ENCODE assay signal across 1 fruit fly cellular context in genomic region chr2L:5256036-5256846, dm6.
TF ChIP-seq lines count a peak whose summit lies in the region.

No protein-coding gene starts in this region.

TF ChIP-seq in whole organism, embryonic, 481 proteins besides CTCF, POLR2A, EP300 and RAD21 (continued from another document):
- TF ChIP-seq ken (GFP tag; IDR thresholded peaks at IDR 0.05; lab: Robert Waterston, UW) (0 out of 3 replicates have a peak, but pooled peaks have one; percentile 38), CG3281 (GFP tag; optimal IDR thresholded peaks at IDR 0.05; lab: Kevin White, UChicago) (no peak), CG14710 (tag; optimal IDR thresholded peaks at IDR 0.05; lab: Kevin White, UChicago) (peak; percentile 65), MESR4 (GFP tag; optimal IDR thresholded peaks at IDR 0.05; lab: Kevin White, UChicago) (no peak), her (GFP tag; optimal IDR thresholded peaks at IDR 0.05; lab: Kevin White, UChicago) (no peak), wdn (GFP tag; IDR thresholded peaks at IDR 0.05; lab: Robert Waterston, UW) (no peak), Rx (GFP tag; IDR thresholded peaks at IDR 0.05; lab: Robert Waterston, UW) (no peak), NK7.1 (GFP tag; optimal IDR thresholded peaks at IDR 0.05; lab: Kevin White, UChicago) (no peak), Nf-YC (tag; optimal IDR thresholded peaks at IDR 0.05; lab: Kevin White, UChicago) (no peak), gcm (GFP tag; optimal IDR thresholded peaks at IDR 0.05; lab: Kevin White, UChicago) (peak; percentile 62), CG12104 (GFP tag; optimal IDR thresholded peaks at IDR 0.05; lab: Kevin White, UChicago) (no peak), Rfx (GFP tag; IDR thresholded peaks at IDR 0.05; lab: Robert Waterston, UW) (no peak), Sox102F (GFP tag; optimal IDR thresholded peaks at IDR 0.05; lab: Kevin White, UChicago) (peak; percentile 51), gro (GFP tag; optimal IDR thresholded peaks at IDR 0.05; lab: Kevin White, UChicago) (no peak), CG2875 (GFP tag; optimal IDR thresholded peaks at IDR 0.05; lab: Kevin White, UChicago) (peak; percentile 78), Elba2 (GFP tag; optimal IDR thresholded peaks at IDR 0.05; lab: Kevin White, UChicago) (no peak), CG6689 (GFP tag; IDR thresholded peaks at IDR 0.05; lab: Robert Waterston, UW) (peak; percentile 33), pita (GFP tag; optimal IDR thresholded peaks at IDR 0.05; lab: Kevin White, UChicago) (no peak), fd96Cb (tag; optimal IDR thresholded peaks at IDR 0.05; lab: Kevin White, UChicago) (peak; percentile 58), Ets65A (GFP tag; lab: Kevin White, UChicago) (peak; percentile 74), Aef1 (GFP tag; IDR thresholded peaks at IDR 0.05; lab: Robert Waterston, UW) (peak; percentile 48), CG14667 (GFP tag; IDR thresholded peaks at IDR 0.05; lab: Robert Waterston, UW) (no peak), ssp (GFP tag; IDR thresholded peaks at IDR 0.05; lab: Robert Waterston, UW) (no peak), ash1 (GFP tag; optimal IDR thresholded peaks at IDR 0.05; lab: Kevin White, UChicago) (no peak), CG6683 (GFP tag; optimal IDR thresholded peaks at IDR 0.05; lab: Kevin White, UChicago) (no peak), CG1602 (GFP tag; optimal IDR thresholded peaks at IDR 0.05; lab: Kevin White, UChicago) (peak; percentile 20), Bdp1 (GFP tag; optimal IDR thresholded peaks at IDR 0.05; lab: Kevin White, UChicago) (peak; percentile 36), CG1832 (GFP tag; optimal IDR thresholded peaks at IDR 0.05; lab: Kevin White, UChicago) (no peak), unpg (GFP tag; optimal IDR thresholded peaks at IDR 0.05; lab: Kevin White, UChicago) (peak; percentile 29), zen (tag; optimal IDR thresholded peaks at IDR 0.05; lab: Kevin White, UChicago) (no peak), CG12236 (GFP tag; optimal IDR thresholded peaks at IDR 0.05; lab: Kevin White, UChicago) (peak; percentile 30), hkb (optimal IDR thresholded peaks at IDR 0.05; lab: Kevin White, UChicago) (no peak), hkb (GFP tag; IDR thresholded peaks at IDR 0.05; lab: Robert Waterston, UW) (peak; percentile 62), CG11247 (GFP tag; IDR thresholded peaks at IDR 0.05; lab: Robert Waterston, UW) (no peak), CG11696 (GFP tag; IDR thresholded peaks at IDR 0.05; lab: Robert Waterston, UW) (no peak), tx (GFP tag; optimal IDR thresholded peaks at IDR 0.05; lab: Kevin White, UChicago) (no peak), CG30431 (GFP tag; optimal IDR thresholded peaks at IDR 0.05; lab: Kevin White, UChicago) (peak; percentile 5), CG30020 (tag; optimal IDR thresholded peaks at IDR 0.05; lab: Kevin White, UChicago) (peak; percentile 14), abd-A (tag; optimal IDR thresholded peaks at IDR 0.05; lab: Kevin White, UChicago) (peak; percentile 29), CG10979 (tag; optimal IDR thresholded peaks at IDR 0.05; lab: Kevin White, UChicago) (peak; percentile 60), kay (GFP tag; optimal IDR thresholded peaks at IDR 0.05; lab: Kevin White, UChicago) (no peak), Lhr (GFP tag; optimal IDR thresholded peaks at IDR 0.05; lab: Kevin White, UChicago) (peak; percentile 33), vfl (GFP tag; optimal IDR thresholded peaks at IDR 0.05; lab: Kevin White, UChicago) (no peak), CG3407 (GFP tag; optimal IDR thresholded peaks at IDR 0.05; lab: Kevin White, UChicago) (peak; percentile 62), E2f1 (GFP tag; IDR thresholded peaks at IDR 0.05; lab: Robert Waterston, UW) (no peak; the same call in 1 of the 2 replicates), HmgD (GFP tag; optimal IDR thresholded peaks at IDR 0.05; lab: Kevin White, UChicago) (no peak), CG4707 (GFP tag; optimal IDR thresholded peaks at IDR 0.05; lab: Kevin White, UChicago) (peak; percentile 31), zf30C (GFP tag; optimal IDR thresholded peaks at IDR 0.05; lab: Kevin White, UChicago) (peak; percentile 13), Hr51 (GFP tag; optimal IDR thresholded peaks at IDR 0.05; lab: Kevin White, UChicago) (peak; percentile 44 to 49), sisA (GFP tag; IDR thresholded peaks at IDR 0.05; lab: Robert Waterston, UW) (0 out of 2 replicates have a peak, but pooled peaks have one; percentile 25), CG17385 (GFP tag; optimal IDR thresholded peaks at IDR 0.05; lab: Kevin White, UChicago) (peak; percentile 11), CG11504 (tag; optimal IDR thresholded peaks at IDR 0.05; lab: Kevin White, UChicago) (peak; percentile 64), zen2 (GFP tag; IDR thresholded peaks at IDR 0.05; lab: Robert Waterston, UW; ENCODE audit: partially characterized antibody) (0 out of 3 replicates have a peak, but pooled peaks have one; percentile 36), Doc3 (GFP tag; IDR thresholded peaks at IDR 0.05; lab: Robert Waterston, UW; ENCODE audit: partially characterized antibody) (no peak), Meics (GFP tag; optimal IDR thresholded peaks at IDR 0.05; lab: Kevin White, UChicago) (no peak), ato (GFP tag; IDR thresholded peaks at IDR 0.05; lab: Robert Waterston, UW; ENCODE audit: partially characterized antibody) (no peak), tgo (GFP tag; IDR thresholded peaks at IDR 0.05; lab: Robert Waterston, UW) (peak; percentile 51), corto (GFP tag; optimal IDR thresholded peaks at IDR 0.05; lab: Kevin White, UChicago) (peak; percentile 79), CG3847 (GFP tag; IDR thresholded peaks at IDR 0.05; lab: Robert Waterston, UW) (no peak), en (GFP tag; optimal IDR thresholded peaks at IDR 0.05; lab: Kevin White, UChicago) (no peak), ranshi (GFP tag; IDR thresholded peaks at IDR 0.05; lab: Robert Waterston, UW) (no peak), ftz-f1 (GFP tag; optimal IDR thresholded peaks at IDR 0.05; lab: Kevin White, UChicago) (no peak), cad (GFP tag; optimal IDR thresholded peaks at IDR 0.05; lab: Kevin White, UChicago) (peak; percentile 53), so (GFP tag; IDR thresholded peaks at IDR 0.05; lab: Robert Waterston, UW) (peak; percentile 69; the same call in 2 of the 3 replicates), CG9932 (GFP tag; IDR thresholded peaks at IDR 0.05; lab: Robert Waterston, UW) (no peak), B-H2 (GFP tag; optimal IDR thresholded peaks at IDR 0.05; lab: Kevin White, UChicago) (no peak), Doc2 (GFP tag; IDR thresholded peaks at IDR 0.05; lab: Robert Waterston, UW) (no peak), CG3065 (GFP tag; optimal IDR thresholded peaks at IDR 0.05; lab: Kevin White, UChicago) (peak; percentile 33), org-1 (GFP tag; optimal IDR thresholded peaks at IDR 0.05; lab: Kevin White, UChicago) (peak; percentile 57), CrebB (tag; optimal IDR thresholded peaks at IDR 0.05; lab: Kevin White, UChicago) (peak; percentile 33), CG16779 (GFP tag; IDR thresholded peaks at IDR 0.05; lab: Robert Waterston, UW) (no peak), ham (GFP tag; IDR thresholded peaks at IDR 0.05; lab: Robert Waterston, UW) (no peak), CG6791 (GFP tag; IDR thresholded peaks at IDR 0.05; lab: Robert Waterston, UW; ENCODE audit: partially characterized antibody) (no peak), danr (GFP tag; IDR thresholded peaks at IDR 0.05; lab: Robert Waterston, UW) (no peak), CG33213 (GFP tag; optimal IDR thresholded peaks at IDR 0.05; lab: Kevin White, UChicago) (peak; percentile 21), Oli (tag; optimal IDR thresholded peaks at IDR 0.05; lab: Kevin White, UChicago) (peak; percentile 29), chif (GFP tag; optimal IDR thresholded peaks at IDR 0.05; lab: Kevin White, UChicago) (peak; percentile 20 to 42), CG9797 (GFP tag; optimal IDR thresholded peaks at IDR 0.05; lab: Kevin White, UChicago) (peak; percentile 32), bab2 (GFP tag; optimal IDR thresholded peaks at IDR 0.05; lab: Kevin White, UChicago) (peak; percentile 37), BtbVII (GFP tag; optimal IDR thresholded peaks at IDR 0.05; lab: Kevin White, UChicago) (peak; percentile 25), CG8388 (GFP tag; optimal IDR thresholded peaks at IDR 0.05; lab: Kevin White, UChicago) (no peak), otp (GFP tag; IDR thresholded peaks at IDR 0.05; lab: Robert Waterston, UW) (peak; percentile 87; the same call in 2 of the 3 replicates), CG13123 (GFP tag; optimal IDR thresholded peaks at IDR 0.05; lab: Kevin White, UChicago) (peak; percentile 6), Deaf1 (tag; optimal IDR thresholded peaks at IDR 0.05; lab: Kevin White, UChicago) (no peak), CG6254 (GFP tag; optimal IDR thresholded peaks at IDR 0.05; lab: Kevin White, UChicago) (peak; percentile 77), CHES-1-like (GFP tag; optimal IDR thresholded peaks at IDR 0.05; lab: Kevin White, UChicago) (no peak), CG4820 (GFP tag; optimal IDR thresholded peaks at IDR 0.05; lab: Kevin White, UChicago) (no peak), fru (optimal IDR thresholded peaks at IDR 0.05; lab: Kevin White, UChicago) (no peak), br (optimal IDR thresholded peaks at IDR 0.05; lab: Kevin White, UChicago) (no peak), Hey (tag; optimal IDR thresholded peaks at IDR 0.05; lab: Kevin White, UChicago) (no peak), chn (GFP tag; optimal IDR thresholded peaks at IDR 0.05; lab: Kevin White, UChicago) (peak; percentile 33), ara (GFP tag; IDR thresholded peaks at IDR 0.05; lab: Robert Waterston, UW) (peak; percentile 72; the same call in 1 of the 2 replicates), CG1603 (tag; optimal IDR thresholded peaks at IDR 0.05; lab: Kevin White, UChicago) (peak; percentile 69), CG14050 (GFP tag; IDR thresholded peaks at IDR 0.05; lab: Robert Waterston, UW) (no peak), Chrac-16 (GFP tag; optimal IDR thresholded peaks at IDR 0.05; lab: Kevin White, UChicago) (peak; percentile 8), Hr3 (GFP tag; optimal IDR thresholded peaks at IDR 0.05; lab: Kevin White, UChicago) (no peak), kah (GFP tag; optimal IDR thresholded peaks at IDR 0.05; lab: Kevin White, UChicago) (no peak), CG5180 (GFP tag; optimal IDR thresholded peaks at IDR 0.05; lab: Kevin White, UChicago) (peak; percentile 56), CG2678 (tag; optimal IDR thresholded peaks at IDR 0.05; lab: Kevin White, UChicago) (peak; percentile 34), lilli (GFP tag; optimal IDR thresholded peaks at IDR 0.05; lab: Kevin White, UChicago) (peak; percentile 32), Lpt (GFP tag; optimal IDR thresholded peaks at IDR 0.05; lab: Kevin White, UChicago) (no peak), CG17802 (tag; optimal IDR thresholded peaks at IDR 0.05; lab: Kevin White, UChicago) (no peak), CG2116 (GFP tag; optimal IDR thresholded peaks at IDR 0.05; lab: Kevin White, UChicago) (peak; percentile 43), HHEX (GFP tag; optimal IDR thresholded peaks at IDR 0.05; lab: Kevin White, UChicago) (peak; percentile 65), CG9727 (GFP tag; optimal IDR thresholded peaks at IDR 0.05; lab: Kevin White, UChicago) (peak; percentile 72), CG31224 (GFP tag; IDR thresholded peaks at IDR 0.05; lab: Robert Waterston, UW) (no peak), Ets97D (GFP tag; optimal IDR thresholded peaks at IDR 0.05; lab: Kevin White, UChicago) (no peak), p53 (GFP tag; optimal IDR thresholded peaks at IDR 0.05; lab: Kevin White, UChicago) (peak; percentile 5), dan (GFP tag; IDR thresholded peaks at IDR 0.05; lab: Robert Waterston, UW) (no peak), CG8290 (GFP tag; optimal IDR thresholded peaks at IDR 0.05; lab: Kevin White, UChicago) (peak; percentile 75), CG8290 (tag; optimal IDR thresholded peaks at IDR 0.05; lab: Kevin White, UChicago) (peak; percentile 20 to 74)
